Fruit fly (Drosophila melanogaster): Measurements from ENCODE around the gene HDAC11.

Gene HDAC11

DNA sequence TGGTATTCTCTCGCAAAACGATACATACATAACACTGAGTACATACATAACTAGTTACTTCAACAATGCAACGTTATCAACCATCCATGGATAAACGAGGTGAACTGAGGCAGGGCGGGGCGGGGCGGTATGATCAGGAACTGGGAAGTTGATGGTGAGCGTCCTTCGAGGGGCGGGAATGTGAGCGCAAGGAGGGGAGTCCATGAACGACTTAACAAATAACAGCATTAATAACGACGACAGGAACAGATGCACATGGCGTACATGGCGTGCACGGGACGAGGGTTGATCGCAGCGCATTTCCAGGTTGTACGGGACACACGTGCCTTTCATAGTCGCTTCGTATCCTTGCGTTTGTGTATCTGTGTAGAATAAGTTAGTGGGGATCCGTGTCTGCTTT, 11.9 kb upstream of the HDAC11 start:
- no peak for TF ChIP-seq psq (GFP tag; optimal IDR thresholded peaks at IDR 0.05)

DNA sequence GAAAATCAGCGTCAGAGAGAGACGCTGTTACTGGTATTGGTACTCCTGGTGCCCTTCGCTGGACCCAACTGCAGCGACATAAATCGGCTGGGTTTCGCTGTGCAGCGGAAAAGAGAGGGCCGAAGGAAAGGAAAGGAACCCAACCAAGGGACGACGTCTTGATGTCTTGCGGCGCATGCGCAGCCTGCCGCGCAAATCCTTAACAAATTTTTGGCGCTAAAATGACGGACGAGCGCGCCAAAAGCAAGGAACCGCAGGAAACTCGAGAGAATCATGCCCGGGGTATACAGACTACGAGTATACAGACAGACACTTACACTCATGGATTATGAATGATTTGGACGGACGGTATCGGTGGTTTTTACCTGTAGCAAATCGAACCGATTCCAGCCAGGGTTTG, 10.9 kb upstream of the HDAC11 start:
- no peak for TF ChIP-seq Sp1 (GFP tag; optimal IDR thresholded peaks at IDR 0.05)
- no peak for TF ChIP-seq foxo (GFP tag; optimal IDR thresholded peaks at IDR 0.05)
- TF ChIP-seq usp (GFP tag; optimal IDR thresholded peaks at IDR 0.05) = no peak

DNA sequence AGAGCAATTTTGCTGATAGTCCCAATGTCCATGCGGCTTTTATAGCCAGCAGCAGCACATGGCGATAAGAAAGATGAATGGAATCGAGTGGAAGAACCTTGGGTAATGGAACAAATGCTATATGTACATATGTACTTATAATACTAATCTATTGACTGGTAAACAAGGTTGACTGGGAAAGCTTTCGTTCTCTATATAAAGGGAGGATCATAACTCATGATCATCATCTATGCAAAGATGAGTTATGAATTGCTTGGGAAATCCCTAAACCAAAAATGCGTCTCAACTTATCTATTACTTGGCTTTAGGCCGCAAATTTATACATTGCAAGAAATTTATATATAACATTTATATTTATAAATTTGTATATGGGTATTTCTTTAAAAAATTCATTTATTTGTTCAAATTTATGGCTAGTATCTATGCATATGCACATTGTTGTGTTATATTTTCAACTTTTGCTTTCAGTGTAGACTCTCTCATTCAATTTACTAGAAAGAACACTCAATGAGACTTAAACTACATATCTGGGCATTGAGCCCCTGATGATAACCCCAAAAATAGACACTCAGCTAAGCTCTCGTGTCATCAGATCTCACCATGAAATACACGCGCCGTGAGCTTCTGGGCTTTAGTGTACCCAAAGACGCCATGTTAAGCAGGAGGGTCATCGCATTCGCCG, 8.8 kb upstream of the HDAC11 start, which contains the start of the genes Srg1 and Elal:
Srg1 (minus strand) TSS at position 14 of the 682 bp plus-strand sequence.
Elal (plus strand) TSS at position 632 of the 682 bp plus-strand sequence.
- TF ChIP-seq psq (GFP tag; optimal IDR thresholded peaks at IDR 0.05) (no peak), rgr (GFP tag; optimal IDR thresholded peaks at IDR 0.05) (no peak), Dif (GFP tag; optimal IDR thresholded peaks at IDR 0.05; ENCODE audit: partially characterized antibody) (no peak), sage (GFP tag; optimal IDR thresholded peaks at IDR 0.05) (no peak), Rel (GFP tag; optimal IDR thresholded peaks at IDR 0.05) (no peak), Rel (tag; optimal IDR thresholded peaks at IDR 0.05) (peak; percentile 73), foxo (GFP tag; optimal IDR thresholded peaks at IDR 0.05) (no peak)

DNA sequence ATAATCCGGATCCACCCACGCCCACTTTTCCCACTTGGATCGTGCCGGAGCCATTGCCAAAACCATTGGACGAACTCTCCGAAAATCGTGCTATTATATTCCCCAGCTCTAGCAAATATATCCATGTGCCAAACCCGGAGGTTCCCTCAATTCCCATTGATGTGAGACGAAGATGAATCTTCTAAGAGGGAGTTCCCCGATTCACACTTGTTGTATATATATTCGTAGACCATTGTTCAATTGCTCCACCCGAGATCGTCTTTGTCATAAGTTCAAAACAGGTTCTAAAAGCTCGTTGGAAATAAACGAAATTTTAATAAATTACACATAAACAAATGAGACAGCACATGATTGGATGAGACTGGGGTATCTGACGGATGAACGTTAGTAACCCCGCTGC, 7.9 kb upstream of the HDAC11 start:
- TF ChIP-seq dsf (GFP tag; optimal IDR thresholded peaks at IDR 0.05; ENCODE audit: borderline replicate concordance) (no peak), foxo (GFP tag; optimal IDR thresholded peaks at IDR 0.05) (no peak), Rel (GFP tag; optimal IDR thresholded peaks at IDR 0.05) (no peak), Rel (tag; optimal IDR thresholded peaks at IDR 0.05) (peak; percentile 96), Hr83 (GFP tag; optimal IDR thresholded peaks at IDR 0.05; ENCODE audit: poor library complexity, severe bottlenecking) (no peak), ey (GFP tag; optimal IDR thresholded peaks at IDR 0.05) (no peak), dl (GFP tag; optimal IDR thresholded peaks at IDR 0.05; ENCODE audit: insufficient read depth in 1 of 2, partially characterized antibody in 2 of 2) (no peak), CG9705 (GFP tag; optimal IDR thresholded peaks at IDR 0.05) (no peak)

DNA sequence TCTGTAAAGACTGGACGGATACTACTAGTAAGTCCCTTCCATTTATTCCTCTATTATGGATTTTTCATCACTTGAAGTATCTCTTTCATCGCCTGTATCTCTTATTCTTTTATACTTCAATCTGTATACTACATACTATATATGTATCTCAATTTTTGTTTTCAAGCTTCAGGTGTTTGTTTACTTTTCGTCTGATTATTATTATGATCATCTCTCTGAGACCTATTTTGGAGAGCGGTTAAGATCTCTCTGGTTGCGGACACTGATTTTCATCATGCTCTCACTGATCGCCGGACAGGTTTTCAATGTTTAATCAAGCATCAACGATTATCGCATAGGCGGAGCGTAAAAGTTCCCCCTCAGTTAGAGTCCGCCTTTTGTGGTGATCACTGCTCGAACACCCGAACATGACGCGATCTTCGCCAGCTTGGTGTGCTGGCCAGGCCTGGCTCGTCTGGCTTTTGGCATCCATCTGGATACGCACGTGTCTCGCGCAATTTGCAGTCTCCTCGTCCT, 6.6 kb upstream of the HDAC11 start, which contains the start of gene CG7016:
CG7016 (plus strand) TSS at position 358 of the 516 bp plus-strand sequence.
- no peak for TF ChIP-seq Hnf4 (GFP tag; optimal IDR thresholded peaks at IDR 0.05)
- no peak for TF ChIP-seq Rel (GFP tag; optimal IDR thresholded peaks at IDR 0.05)
- peak; percentile 93 for TF ChIP-seq Rel (tag; optimal IDR thresholded peaks at IDR 0.05)

DNA sequence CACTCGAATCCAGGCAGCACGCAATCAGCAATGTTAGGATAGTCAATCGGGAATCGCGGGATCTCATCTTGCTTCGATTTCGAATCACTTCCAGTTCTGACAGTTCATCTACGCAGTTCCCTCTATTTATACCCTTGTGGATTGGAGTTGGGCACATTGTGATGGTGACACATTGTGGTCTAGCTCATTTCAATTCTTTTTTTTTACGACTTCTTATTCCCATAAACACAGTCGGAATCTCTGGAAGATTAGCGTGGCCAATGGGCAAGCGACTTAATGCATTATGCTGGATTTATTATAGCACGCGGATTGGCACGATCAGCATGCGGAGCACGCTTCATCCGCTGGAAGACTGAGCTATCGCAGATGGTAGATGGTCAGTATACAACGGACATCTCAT, 6.0 kb upstream of the HDAC11 start, which contains the start of gene CG13640:
CG13640 (minus strand) TSS at position 101 of the 400 bp plus-strand sequence.
- TF ChIP-seq woc (GFP tag; optimal IDR thresholded peaks at IDR 0.05) (no peak), dl (GFP tag; optimal IDR thresholded peaks at IDR 0.05; ENCODE audit: insufficient read depth in 1 of 2, partially characterized antibody in 2 of 2) (no peak), jim (GFP tag; optimal IDR thresholded peaks at IDR 0.05) (no peak), dmrt93B (GFP tag; optimal IDR thresholded peaks at IDR 0.05) (no peak), Sp1 (GFP tag; optimal IDR thresholded peaks at IDR 0.05) (no peak)

DNA sequence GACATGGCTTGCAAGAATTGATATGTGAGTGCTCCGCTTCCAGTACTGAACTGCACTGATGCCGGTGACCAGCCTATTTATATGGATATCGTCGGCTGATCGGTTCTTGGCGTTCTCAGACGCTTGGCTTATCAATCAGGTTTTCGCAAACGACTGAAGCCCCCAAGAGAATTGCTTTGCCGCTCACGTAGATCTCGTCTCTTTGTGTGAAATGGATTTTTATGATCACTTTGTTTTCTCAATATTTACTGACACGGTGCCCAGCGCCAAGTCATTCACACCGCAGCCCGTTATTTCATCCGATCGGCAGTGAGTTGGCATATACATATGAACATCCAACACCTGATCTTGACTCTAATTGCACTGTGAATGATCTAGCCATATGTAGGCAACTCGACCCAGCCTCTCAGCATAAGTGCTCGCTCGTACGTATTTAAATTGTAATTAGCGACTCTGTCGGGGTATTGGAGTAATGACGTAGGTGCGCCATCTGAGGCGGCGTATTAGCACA, 4.3 kb upstream of the HDAC11 start, which contains the start of gene CG13639:
CG13639 (minus strand) TSS at position 51 of the 511 bp plus-strand sequence.
- peak; percentile 11 for TF ChIP-seq h (GFP tag; optimal IDR thresholded peaks at IDR 0.05)
- TF ChIP-seq CrebA (GFP tag; optimal IDR thresholded peaks at IDR 0.05; ENCODE audit: borderline replicate concordance) = no peak

DNA sequence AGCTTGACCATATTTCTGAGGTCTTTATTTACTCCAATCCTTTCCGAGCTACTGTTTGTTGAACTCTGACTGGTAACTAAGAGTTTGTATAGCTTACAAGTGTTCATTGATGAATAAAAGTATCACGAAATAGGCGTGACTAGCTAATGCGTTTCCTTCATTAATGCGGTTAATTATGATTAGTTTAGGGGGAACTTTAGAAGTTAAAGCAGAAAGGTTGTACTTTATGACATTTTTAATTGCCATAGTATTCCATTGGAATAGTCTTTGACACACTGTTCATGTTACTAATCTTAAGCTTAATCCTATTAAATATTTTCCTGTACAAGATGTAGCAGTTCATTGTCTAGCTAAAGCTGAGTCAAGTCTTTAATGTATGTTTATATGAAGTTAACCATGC, 3.7 kb upstream of the HDAC11 start, which contains the start of gene ppk22:
ppk22 (minus strand) TSS at position 101 of the 400 bp plus-strand sequence.
- TF ChIP-seq Mio (GFP tag; optimal IDR thresholded peaks at IDR 0.05) = no peak
- no peak for TF ChIP-seq rgr (GFP tag; optimal IDR thresholded peaks at IDR 0.05)
- TF ChIP-seq Dfd (GFP tag; optimal IDR thresholded peaks at IDR 0.05) = no peak
- no peak for TF ChIP-seq GATAd (GFP tag; optimal IDR thresholded peaks at IDR 0.05)
- TF ChIP-seq Sp1 (GFP tag; optimal IDR thresholded peaks at IDR 0.05) = no peak

All from whole organism, wandering third instar larva.